Fruit fly (Drosophila melanogaster): ENCODE measurements around the gene nis.

dm6 chr2L:1627824-1628501 lies 41.0 kb upstream of the nis start:
- no peak for TF ChIP-seq CG32264 (GFP tag; optimal IDR thresholded peaks at IDR 0.05)
- TF ChIP-seq psq (GFP tag; optimal IDR thresholded peaks at IDR 0.05) = no peak
- TF ChIP-seq dmrt93B (GFP tag; optimal IDR thresholded peaks at IDR 0.05) = no peak
- TF ChIP-seq h (GFP tag; optimal IDR thresholded peaks at IDR 0.05) = no peak
- no peak for TF ChIP-seq Dif (GFP tag; optimal IDR thresholded peaks at IDR 0.05; ENCODE audit: partially characterized antibody)
- TF ChIP-seq Hr78 (GFP tag; optimal IDR thresholded peaks at IDR 0.05) = no peak
- TF ChIP-seq tai (GFP tag; optimal IDR thresholded peaks at IDR 0.05) = no peak
- TF ChIP-seq dsf (GFP tag; optimal IDR thresholded peaks at IDR 0.05; ENCODE audit: borderline replicate concordance) = no peak
- no peak for TF ChIP-seq usp (GFP tag; optimal IDR thresholded peaks at IDR 0.05)
- no peak for TF ChIP-seq OdsH (GFP tag; optimal IDR thresholded peaks at IDR 0.05)
- TF ChIP-seq Hnf4 (GFP tag; optimal IDR thresholded peaks at IDR 0.05) = no peak
- no peak for TF ChIP-seq Abd-B (GFP tag; optimal IDR thresholded peaks at IDR 0.05)
- no peak for TF ChIP-seq Sp1 (GFP tag; optimal IDR thresholded peaks at IDR 0.05)
